Worm (Caenorhabditis elegans) whole organism, young adult: ENCODE data around the gene col-180.

Source experiments
- B0261.1 ChIP-seq: sonication (generic microtip); optimal IDR thresholded peaks from 2 replicates; lab custom pipeline; 2016; ENCODE audit warnings: mild to moderate bottlenecking, missing genetic modification characterization, moderate library complexity, missing compliant biosample characterization
- C06A6.2 ChIP-seq: fragments of 200-800 bp; sonication (Bioruptor generic); conservative IDR thresholded peaks from 2 replicates; pipeline ENCODE4 v1.3.6; 2022; ENCODE audit warnings: missing genetic modification characterization, missing compliant biosample characterization
- D2030.7 ChIP-seq: fragments of 200-800 bp; sonication (Bioruptor generic); IDR thresholded peaks from 2 replicates; pipeline ENCODE4 v1.3.6; 2022; ENCODE audit warnings: missing genetic modification reagents, missing genetic modification characterization, missing compliant biosample characterization
- F10E7.11 ChIP-seq: sonication (generic microtip); optimal IDR thresholded peaks from 2 replicates; lab custom pipeline; 2017; ENCODE audit warnings: mild to moderate bottlenecking, missing genetic modification characterization, moderate library complexity, missing compliant biosample characterization
- F23B12.7 ChIP-seq: sonication (generic microtip); optimal IDR thresholded peaks from 2 replicates; lab custom pipeline; 2017; ENCODE audit warnings: missing genetic modification characterization, mild to moderate bottlenecking, missing compliant biosample characterization, antibody characterized with exemption, moderate library complexity; ENCODE audit not compliant: insufficient read depth
- F52B5.7 ChIP-seq: sonication (generic microtip); optimal IDR thresholded peaks from 2 replicates; lab custom pipeline; 2016; ENCODE audit warnings: mild to moderate bottlenecking, missing genetic modification characterization, missing compliant biosample characterization
- F55B11.4 ChIP-seq: sonication (generic microtip); optimal IDR thresholded peaks from 2 replicates; lab custom pipeline; 2016; ENCODE audit warnings: missing compliant biosample characterization, missing genetic modification characterization, borderline replicate concordance; ENCODE audit not compliant: insufficient read depth
- K11D2.4 ChIP-seq: fragments of 200-800 bp; sonication (Bioruptor generic); IDR thresholded peaks from 2 replicates; pipeline ENCODE4 v1.3.6; 2022; ENCODE audit warnings: missing genetic modification reagents, missing genetic modification characterization, missing compliant biosample characterization
- T07F8.4 ChIP-seq: sonication (generic microtip); optimal IDR thresholded peaks from 2 replicates; lab custom pipeline; 2016; ENCODE audit warnings: mild to moderate bottlenecking, missing genetic modification characterization, moderate library complexity, missing compliant biosample characterization
- T26A5.8 ChIP-seq: sonication (generic microtip); optimal IDR thresholded peaks from 2 replicates; lab custom pipeline; 2016; ENCODE audit warnings: missing genetic modification characterization, missing compliant biosample characterization
- Y53G8AR.9 ChIP-seq: fragments of 200-800 bp; sonication (Bioruptor generic); conservative IDR thresholded peaks from 2 replicates; pipeline ENCODE4 v1.3.6; 2022; ENCODE audit warnings: missing genetic modification reagents, missing genetic modification characterization, missing compliant biosample characterization
- aptf-2 ChIP-seq: fragments of 200-800 bp; sonication (Bioruptor generic); conservative IDR thresholded peaks from 2 replicates; pipeline ENCODE4 v1.3.6; 2022; ENCODE audit warnings: missing genetic modification reagents, missing genetic modification characterization, missing compliant biosample characterization
- aptf-3 ChIP-seq: fragments of 200-800 bp; sonication (Bioruptor generic); IDR thresholded peaks from 2 replicates; pipeline ENCODE4 v1.3.6; 2022; ENCODE audit warnings: missing genetic modification characterization, missing compliant biosample characterization
- atf-7 ChIP-seq: sonication (generic microtip); optimal IDR thresholded peaks from 2 replicates; lab custom pipeline; 2017; ENCODE audit warnings: mild to moderate bottlenecking, missing genetic modification characterization, missing compliant biosample characterization
- athp-1 ChIP-seq: sonication (generic microtip); optimal IDR thresholded peaks from 2 replicates; lab custom pipeline; 2017; ENCODE audit warnings: mild to moderate bottlenecking, missing genetic modification characterization, missing compliant biosample characterization
- attf-6 ChIP-seq: fragments of 200-800 bp; sonication (Bioruptor generic); IDR thresholded peaks from 2 replicates; pipeline ENCODE4 v1.3.6; 2022; ENCODE audit warnings: missing genetic modification reagents, missing genetic modification characterization, missing compliant biosample characterization
- bed-2 ChIP-seq: fragments of 200-800 bp; sonication (Bioruptor generic); IDR thresholded peaks from 2 replicates; pipeline ENCODE4 v1.3.6; 2022; ENCODE audit warnings: missing genetic modification reagents, missing genetic modification characterization, missing compliant biosample characterization
- ccch-3 ChIP-seq: fragments of 200-800 bp; sonication (Bioruptor generic); optimal IDR thresholded peaks from 2 replicates; lab custom pipeline; 2018; ENCODE audit warnings: mild to moderate bottlenecking, missing genetic modification characterization, missing compliant biosample characterization
- cebp-2 ChIP-seq: fragments of 200-800 bp; sonication (Bioruptor generic); IDR thresholded peaks from 2 replicates; pipeline ENCODE4 v1.3.6; 2022; ENCODE audit warnings: missing genetic modification characterization, missing compliant biosample characterization
- ceh-27 ChIP-seq: fragments of 200-800 bp; sonication (Bioruptor generic); optimal IDR thresholded peaks from 2 replicates; lab custom pipeline; 2018; ENCODE audit warnings: mild to moderate bottlenecking, missing genetic modification characterization, moderate library complexity, missing compliant biosample characterization
- ceh-91 ChIP-seq: fragments of 200-800 bp; sonication (Bioruptor generic); IDR thresholded peaks from 2 replicates; pipeline ENCODE4 v1.3.6; 2022; ENCODE audit warnings: missing genetic modification reagents, missing genetic modification characterization, missing compliant biosample characterization
- dox-1 ChIP-seq: fragments of 200-800 bp; sonication (Bioruptor generic); IDR thresholded peaks from 2 replicates; pipeline ENCODE4 v1.3.6; 2022; ENCODE audit warnings: missing genetic modification reagents, missing genetic modification characterization, missing compliant biosample characterization
- egl-18 ChIP-seq: fragments of 200-800 bp; sonication (Bioruptor generic); IDR thresholded peaks from 2 replicates; pipeline ENCODE4 v1.3.6; 2022; ENCODE audit warnings: missing genetic modification reagents, missing genetic modification characterization, missing compliant biosample characterization
- ekl-4 ChIP-seq: fragments of 200-800 bp; sonication (Bioruptor generic); IDR thresholded peaks from 2 replicates; pipeline ENCODE4 v1.3.6; 2022; ENCODE audit warnings: missing genetic modification reagents, missing genetic modification characterization, missing compliant biosample characterization
- hlh-12 ChIP-seq: sonication (generic microtip); optimal IDR thresholded peaks from 2 replicates; lab custom pipeline; 2016; ENCODE audit warnings: missing genetic modification characterization, missing compliant biosample characterization
- hmg-20 ChIP-seq: fragments of 200-800 bp; sonication (Bioruptor generic); IDR thresholded peaks from 2 replicates; pipeline ENCODE4 v1.3.6; 2022; ENCODE audit warnings: missing genetic modification reagents, missing genetic modification characterization, missing compliant biosample characterization
- hrde-1 ChIP-seq: sonication (generic microtip); optimal IDR thresholded peaks from 2 replicates; lab custom pipeline; 2016; ENCODE audit warnings: missing genetic modification characterization, mild to moderate bottlenecking, missing compliant biosample characterization, moderate library complexity, missing genotype, missing genetic modification reagents, borderline replicate concordance
- hsf-1 ChIP-seq: fragments of 200-800 bp; sonication (Bioruptor generic); IDR thresholded peaks from 2 replicates; pipeline ENCODE4 v1.3.6; 2022; ENCODE audit warnings: missing genetic modification reagents, missing genetic modification characterization, missing compliant biosample characterization
- lag-1 ChIP-seq: fragments of 200-800 bp; sonication (Bioruptor generic); IDR thresholded peaks from 2 replicates; pipeline ENCODE4 v1.3.6; 2022; ENCODE audit warnings: missing genetic modification reagents, missing genetic modification characterization, missing compliant biosample characterization
- let-607 ChIP-seq, 2 experiments: fragments of 200-800 bp in 1 of 2; sonication (Bioruptor generic) in 1 of 2; sonication (generic microtip) in 1 of 2; optimal IDR thresholded peaks; 2 replicates each; lab custom pipeline; 2016 to 2018; ENCODE audit warnings: mild to moderate bottlenecking in 2 of 2, missing compliant biosample characterization in 2 of 2, missing genetic modification characterization in 2 of 2, moderate library complexity in 2 of 2, missing genotype in 1 of 2
- lin-26 ChIP-seq: fragments of 200-800 bp; sonication (Bioruptor generic); IDR thresholded peaks from 2 replicates; pipeline ENCODE4 v1.3.6; 2022; ENCODE audit warnings: missing genetic modification reagents, missing genetic modification characterization, missing compliant biosample characterization
- lin-35 ChIP-seq, 3 experiments: fragments of 150-350 bp in 2 of 3; sonication (generic microtip) in 1 of 3; optimal IDR thresholded peaks; 2 replicates each; lab custom pipeline; 2014 to 2018; ENCODE audit warnings: missing biosample characterization in 3 of 3, missing genetic modification characterization in 3 of 3, missing genetic modification reagents in 3 of 3
- lin-54 ChIP-seq: fragments of 200-800 bp; sonication (Bioruptor generic); optimal IDR thresholded peaks from 2 replicates; lab custom pipeline; 2018; ENCODE audit warnings: mild to moderate bottlenecking, missing genetic modification characterization, missing compliant biosample characterization
- mel-28 ChIP-seq: sonication (generic microtip); optimal IDR thresholded peaks from 2 replicates; lab custom pipeline; 2016; ENCODE audit warnings: borderline replicate concordance, mild to moderate bottlenecking, missing genetic modification characterization, missing compliant biosample characterization
- mes-4 ChIP-seq: sonication (generic microtip); optimal IDR thresholded peaks from 2 replicates; lab custom pipeline; 2016; ENCODE audit warnings: missing genotype, missing genetic modification characterization, missing compliant biosample characterization
- nfya-1 ChIP-seq: sonication (generic microtip); optimal IDR thresholded peaks from 2 replicates; lab custom pipeline; 2017; ENCODE audit warnings: antibody characterized with exemption, missing compliant biosample characterization, missing genetic modification characterization, borderline replicate concordance; ENCODE audit not compliant: insufficient read depth
- nhr-80 ChIP-seq: sonication (generic microtip); optimal IDR thresholded peaks from 2 replicates; lab custom pipeline; 2016; ENCODE audit warnings: missing genetic modification characterization, missing compliant biosample characterization
- pha-4 ChIP-seq: fragments of 150-350 bp; sonication (generic microtip); optimal IDR thresholded peaks from 2 replicates; lab custom pipeline; 2014; ENCODE audit warnings: missing biosample characterization, missing genetic modification reagents, missing genetic modification characterization
- rec-8 ChIP-seq, 2 experiments: sonication (generic microtip); optimal IDR thresholded peaks; 2 replicates each; lab custom pipeline; 2016; ENCODE audit warnings: mild to moderate bottlenecking in 2 of 2, missing genetic modification characterization in 2 of 2, missing genetic modification reagents in 2 of 2, missing genotype in 2 of 2, missing biosample characterization in 1 of 2, missing compliant biosample characterization in 1 of 2, moderate library complexity in 1 of 2
- sdz-38 ChIP-seq: sonication (generic microtip); optimal IDR thresholded peaks from 2 replicates; lab custom pipeline; 2016; ENCODE audit warnings: missing genotype, missing genetic modification characterization, missing compliant biosample characterization
- sea-2 ChIP-seq: fragments of 200-800 bp; sonication (Bioruptor generic); IDR thresholded peaks from 2 replicates; pipeline ENCODE4 v1.3.6; 2022; ENCODE audit warnings: missing genetic modification characterization, missing compliant biosample characterization
- snpc-3.4 ChIP-seq: sonication (generic microtip); optimal IDR thresholded peaks from 2 replicates; lab custom pipeline; 2017; ENCODE audit warnings: missing genetic modification characterization, mild to moderate bottlenecking, missing compliant biosample characterization, antibody characterized with exemption, moderate library complexity, missing genotype, missing genetic modification reagents
- somi-1 ChIP-seq: fragments of 200-800 bp; sonication (Bioruptor generic); optimal IDR thresholded peaks from 2 replicates; lab custom pipeline; 2018; ENCODE audit warnings: mild to moderate bottlenecking, missing genetic modification characterization, missing compliant biosample characterization
- sptf-2 ChIP-seq: fragments of 200-800 bp; sonication (Bioruptor generic); optimal IDR thresholded peaks from 2 replicates; lab custom pipeline; 2018; ENCODE audit warnings: mild to moderate bottlenecking, missing genetic modification characterization, missing compliant biosample characterization
- tbx-9 ChIP-seq: sonication (generic microtip); optimal IDR thresholded peaks from 2 replicates; lab custom pipeline; 2016; ENCODE audit warnings: borderline replicate concordance, missing genetic modification characterization, inconsistent platforms, missing compliant biosample characterization
- xnd-1 ChIP-seq: sonication (generic microtip); optimal IDR thresholded peaks from 2 replicates; lab custom pipeline; 2016; ENCODE audit warnings: missing genotype, missing genetic modification reagents, missing genetic modification characterization, missing compliant biosample characterization
- ztf-25 ChIP-seq: fragments of 200-800 bp; sonication (Bioruptor generic); IDR thresholded peaks from 2 replicates; pipeline ENCODE4 v1.3.6; 2022; ENCODE audit warnings: missing genetic modification reagents, missing genetic modification characterization, missing compliant biosample characterization

The col-180 gene

DNA sequence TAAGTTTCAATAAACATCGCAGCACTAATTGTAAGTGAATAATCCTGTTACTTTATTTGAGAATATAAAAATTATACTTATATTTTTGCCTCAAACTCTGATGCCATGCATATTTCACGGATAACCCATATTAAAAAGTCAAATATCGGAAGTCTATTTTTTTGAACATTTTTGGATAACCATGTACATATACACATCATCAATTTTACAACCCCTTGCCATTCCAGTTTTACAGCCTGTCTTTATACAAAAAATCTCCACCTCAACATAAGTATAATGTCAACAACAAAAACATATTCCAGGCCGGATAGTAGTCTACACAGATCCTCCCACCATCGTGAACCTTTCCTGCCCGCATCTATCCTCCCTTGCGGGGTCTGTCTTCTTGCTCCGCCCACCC lies 27.8 kb downstream of the col-180 start, which contains the start of gene hnd-1:
TSS of gene hnd-1 (plus strand) at position 301 of the 400 bp plus-strand sequence.
- no peak for TF ChIP-seq T07F8.4 (tag; lab: Kevin White, UChicago)
- TF ChIP-seq aptf-3: no peak
- no peak for TF ChIP-seq ceh-27 (GFP tag; lab: Kevin White, UChicago)
- TF ChIP-seq lin-35 (GFP tag; optimal IDR thresholded peaks at IDR 0.05; lab: Kevin White, UChicago): no peak
- TF ChIP-seq F23B12.7: no peak
- TF ChIP-seq mes-4 (tag; lab: Kevin White, UChicago): no peak
- TF ChIP-seq aptf-2 (GFP tag; lab: Robert Waterston, UW): no peak
- no peak for TF ChIP-seq sdz-38
- no peak for TF ChIP-seq egl-18 (GFP tag; lab: Robert Waterston, UW)
- TF ChIP-seq D2030.7 (GFP tag; lab: Robert Waterston, UW): no peak
- no peak for TF ChIP-seq rec-8 (tag; optimal IDR thresholded peaks at IDR 0.05; lab: Kevin White, UChicago)
- no peak for TF ChIP-seq dox-1 (GFP tag; lab: Robert Waterston, UW)
- TF ChIP-seq ccch-3 (GFP tag; lab: Kevin White, UChicago): no peak
- no peak for TF ChIP-seq ceh-91 (GFP tag; lab: Robert Waterston, UW)
- no peak for TF ChIP-seq athp-1 (tag; lab: Kevin White, UChicago)
- no peak for TF ChIP-seq F10E7.11 (tag; lab: Kevin White, UChicago)
- no peak for TF ChIP-seq hlh-12 (tag; lab: Kevin White, UChicago)
- no peak for TF ChIP-seq Y53G8AR.9
- no peak for TF ChIP-seq lin-54 (GFP tag; lab: Kevin White, UChicago)
- no peak for TF ChIP-seq hsf-1 (GFP tag; lab: Robert Waterston, UW)

DNA sequence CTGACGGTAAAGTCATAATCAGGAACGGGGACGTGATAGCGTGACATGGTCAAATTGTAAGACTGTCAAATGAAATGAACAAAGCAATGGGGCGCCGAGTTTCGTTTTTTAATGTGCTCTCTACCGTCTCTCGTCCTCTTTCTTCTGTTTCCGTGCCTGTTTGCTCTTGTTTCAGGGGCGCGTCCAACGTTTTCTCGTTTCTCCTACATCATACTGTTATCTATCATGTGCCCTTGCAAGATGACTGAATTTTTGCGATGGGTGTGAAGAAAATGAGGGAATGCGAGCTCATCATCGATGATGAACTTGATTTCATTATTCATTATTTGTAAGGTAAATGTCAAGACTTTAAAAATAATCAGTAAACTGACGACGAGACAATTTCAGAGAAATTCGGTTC lies 31.2 kb downstream of the col-180 start, which contains the start of gene T04F8.7:
TSS of gene T04F8.7 (minus strand) at position 130 of the 400 bp plus-strand sequence.
- TF ChIP-seq somi-1 (GFP tag; lab: Kevin White, UChicago) (no peak), nfya-1 (tag; lab: Kevin White, UChicago) (no peak), snpc-3.4 (tag; lab: Kevin White, UChicago) (no peak), B0261.1 (tag; lab: Kevin White, UChicago) (no peak), hmg-20 (no peak), F55B11.4 (no peak), sea-2 (no peak), xnd-1 (no peak), attf-6 (no peak), atf-7 (peak; percentile 61), tbx-9 (no peak), K11D2.4 (no peak), pha-4 (no peak), F52B5.7 (tag; lab: Kevin White, UChicago) (no peak), nhr-80 (tag; lab: Kevin White, UChicago) (peak; percentile 99), lin-35 (GFP tag; optimal IDR thresholded peaks at IDR 0.05; lab: Kevin White, UChicago) (no peak), cebp-2 (GFP tag; lab: Robert Waterston, UW) (no peak), lin-26 (no peak), let-607 (tag; optimal IDR thresholded peaks at IDR 0.05; lab: Kevin White, UChicago) (peak in 1 of 2 experiments; percentile 69), Y53G8AR.9 (0 out of 2 replicates have a peak, but pooled peaks have one; percentile 22), T07F8.4 (tag; lab: Kevin White, UChicago) (no peak), lag-1 (GFP tag; lab: Robert Waterston, UW) (no peak), T26A5.8 (tag; lab: Kevin White, UChicago) (no peak), mes-4 (tag; lab: Kevin White, UChicago) (no peak), ztf-25 (GFP tag; lab: Robert Waterston, UW) (no peak), hsf-1 (GFP tag; lab: Robert Waterston, UW) (no peak), hrde-1 (tag; lab: Kevin White, UChicago) (no peak), ekl-4 (GFP tag; lab: Robert Waterston, UW) (no peak), mel-28 (tag; lab: Kevin White, UChicago) (no peak), C06A6.2 (GFP tag; lab: Robert Waterston, UW) (no peak), bed-2 (GFP tag; lab: Robert Waterston, UW) (no peak), sptf-2 (no peak), dox-1 (GFP tag; lab: Robert Waterston, UW) (peak; percentile 66)
